Worm (Caenorhabditis elegans) whole organism, early embryonic: ENCODE results near the gene str-30.

Experiments
- B0310.2 ChIP-seq: sonication (generic microtip); optimal IDR thresholded peaks from 2 replicates; lab custom pipeline; 2016; ENCODE audit warnings: mild to moderate bottlenecking, missing genetic modification characterization, missing compliant biosample characterization
- F13C5.2 ChIP-seq: sonication (generic microtip); optimal IDR thresholded peaks from 2 replicates; lab custom pipeline; 2017; ENCODE audit warnings: mild to moderate bottlenecking, missing genetic modification characterization, inconsistent platforms, missing compliant biosample characterization
- ama-1 ChIP-seq: fragments of 150-350 bp; optimal IDR thresholded peaks from 2 replicates; lab custom pipeline; 2014
- ceh-13 ChIP-seq: fragments of 200-800 bp; sonication (Bioruptor generic); optimal IDR thresholded peaks from 2 replicates; lab custom pipeline; 2018; ENCODE audit warnings: mild to moderate bottlenecking, missing genetic modification characterization, missing compliant biosample characterization
- ets-7 ChIP-seq: sonication (generic microtip); optimal IDR thresholded peaks from 2 replicates; lab custom pipeline; 2016; ENCODE audit warnings: missing genotype, missing genetic modification characterization, missing compliant biosample characterization
- hmbx-1 ChIP-seq: sonication (generic microtip); optimal IDR thresholded peaks from 2 replicates; lab custom pipeline; 2016; ENCODE audit warnings: mild to moderate bottlenecking, missing genetic modification characterization, missing compliant biosample characterization
- pes-1 ChIP-seq: fragments of 200-800 bp; sonication (Bioruptor generic); IDR thresholded peaks from 2 replicates; pipeline ENCODE4 v1.3.6; 2022; ENCODE audit warnings: missing genetic modification reagents, missing genetic modification characterization, missing compliant biosample characterization
- tbx-37 ChIP-seq: fragments of 200-800 bp; sonication (Bioruptor generic); conservative IDR thresholded peaks from 2 replicates; pipeline ENCODE4 v1.3.6; 2022; ENCODE audit warnings: missing genetic modification reagents, missing genetic modification characterization, missing compliant biosample characterization
- tra-4 ChIP-seq: sonication (generic microtip); optimal IDR thresholded peaks from 2 replicates; lab custom pipeline; 2017; ENCODE audit warnings: missing genetic modification characterization, missing compliant biosample characterization

DNA sequence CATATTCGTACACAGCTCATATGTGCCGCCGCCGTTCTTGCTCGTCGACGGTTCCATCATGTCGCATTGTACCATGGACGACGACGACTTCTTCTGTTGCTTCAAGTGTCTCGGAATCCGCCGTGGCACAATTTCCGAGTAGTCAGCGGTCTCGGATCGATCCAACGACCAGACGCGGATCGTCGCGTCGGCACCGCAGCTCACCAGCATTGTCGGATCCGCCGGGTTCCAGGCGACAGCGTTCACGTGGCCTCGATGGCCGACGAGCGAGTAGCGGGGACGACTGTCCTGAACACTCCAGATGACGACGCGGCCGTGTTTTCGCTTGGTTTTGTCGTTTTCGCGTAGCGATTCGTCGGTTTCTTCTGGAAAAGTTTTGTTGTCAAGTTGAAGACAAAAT lies 25.5 kb downstream of the str-30 start:
- TF ChIP-seq ama-1 (lab: Kevin White, UChicago) (no peak), tra-4 (tag; lab: Kevin White, UChicago) (no peak), ets-7 (tag; lab: Kevin White, UChicago) (no peak), tbx-37 (GFP tag; lab: Robert Waterston, UW) (no peak), B0310.2 (tag; lab: Kevin White, UChicago) (no peak), pes-1 (GFP tag; lab: Robert Waterston, UW) (no peak), F13C5.2 (tag; lab: Kevin White, UChicago) (no peak), hmbx-1 (tag; lab: Kevin White, UChicago) (no peak), ceh-13 (GFP tag; lab: Kevin White, UChicago) (no peak)
